Fruit fly (Drosophila melanogaster): ENCODE measurements around the gene JMJD7.

The JMJD7 gene

dm6 chr3L:13477453-13478184 is 27.5 kb upstream of the JMJD7 start, which contains the start of gene stv (continued):
- TF ChIP-seq hb (GFP tag; IDR thresholded peaks at IDR 0.05; ENCODE audit: partially characterized antibody) (no peak), Pdp1 (GFP tag; optimal IDR thresholded peaks at IDR 0.05) (no peak), CG32767 (GFP tag; IDR thresholded peaks at IDR 0.05) (0 out of 2 replicates have a peak, but pooled peaks have one; percentile 10), CG4328 (GFP tag; optimal IDR thresholded peaks at IDR 0.05) (no peak), ftz-f1 (GFP tag; optimal IDR thresholded peaks at IDR 0.05) (peak; percentile 28), CG14441 (GFP tag; IDR thresholded peaks at IDR 0.05) (peak; percentile 27; the same call in 1 of the 2 replicates), CG11696 (GFP tag; IDR thresholded peaks at IDR 0.05) (peak; percentile 55; the same call in 1 of the 2 replicates), z (GFP tag; IDR thresholded peaks at IDR 0.05) (0 out of 3 replicates have a peak, but pooled peaks have one; percentile 31), CG7786 (GFP tag; optimal IDR thresholded peaks at IDR 0.05) (no peak), CG7745 (tag; optimal IDR thresholded peaks at IDR 0.05) (no peak), fd96Cb (tag; optimal IDR thresholded peaks at IDR 0.05) (no peak), CG15011 (GFP tag; optimal IDR thresholded peaks at IDR 0.05) (no peak), otp (GFP tag; IDR thresholded peaks at IDR 0.05) (0 out of 3 replicates have a peak, but pooled peaks have one; percentile 41), Neu2 (GFP tag; optimal IDR thresholded peaks at IDR 0.05; ENCODE audit: borderline replicate concordance) (no peak), Bgb (GFP tag; IDR thresholded peaks at IDR 0.05; ENCODE audit: partially characterized antibody) (0 out of 2 replicates have a peak, but pooled peaks have one; percentile 31), CG6813 (GFP tag; optimal IDR thresholded peaks at IDR 0.05) (peak; percentile 7), CG42726 (GFP tag; IDR thresholded peaks at IDR 0.05; ENCODE audit: partially characterized antibody) (peak; percentile 46; the same call in 1 of the 2 replicates), ewg (GFP tag; optimal IDR thresholded peaks at IDR 0.05) (no peak), ham (GFP tag; IDR thresholded peaks at IDR 0.05) (no peak), lmd (GFP tag; IDR thresholded peaks at IDR 0.05) (no peak), crol (GFP tag; IDR thresholded peaks at IDR 0.05) (peak; percentile 70), CG7372 (GFP tag; IDR thresholded peaks at IDR 0.05) (no peak), CG32532 (GFP tag; IDR thresholded peaks at IDR 0.05) (no peak; the same call in 1 of the 2 replicates), CG17361 (GFP tag; IDR thresholded peaks at IDR 0.05) (no peak), CG10267 (tag; optimal IDR thresholded peaks at IDR 0.05) (no peak), sr (GFP tag; IDR thresholded peaks at IDR 0.05) (peak; percentile 64; the same call in 2 of the 3 replicates), B-H1 (GFP tag; IDR thresholded peaks at IDR 0.05) (peak; percentile 23; the same call in 1 of the 3 replicates), stc (GFP tag; IDR thresholded peaks at IDR 0.05) (0 out of 2 replicates have a peak, but pooled peaks have one; percentile 35), az2 (GFP tag; optimal IDR thresholded peaks at IDR 0.05) (no peak), Hey (tag; optimal IDR thresholded peaks at IDR 0.05) (peak; percentile 52), CG10321 (GFP tag; IDR thresholded peaks at IDR 0.05) (peak; percentile 29; the same call in 1 of the 2 replicates), Jarid2 (GFP tag; optimal IDR thresholded peaks at IDR 0.05) (peak; percentile 93), CG8089 (GFP tag; optimal IDR thresholded peaks at IDR 0.05) (no peak), CG3281 (GFP tag; optimal IDR thresholded peaks at IDR 0.05) (peak; percentile 25), CG15514 (GFP tag; optimal IDR thresholded peaks at IDR 0.05) (peak; percentile 2), HHEX (GFP tag; optimal IDR thresholded peaks at IDR 0.05) (peak; percentile 12), CG15073 (GFP tag; optimal IDR thresholded peaks at IDR 0.05) (no peak), Trl (optimal IDR thresholded peaks at IDR 0.05) (no peak), Trl (GFP tag; optimal IDR thresholded peaks at IDR 0.05) (no peak), NC2β (GFP tag; optimal IDR thresholded peaks at IDR 0.05) (no peak), CG9932 (GFP tag; IDR thresholded peaks at IDR 0.05) (peak; percentile 30; the same call in 1 of the 2 replicates), dysf (GFP tag; IDR thresholded peaks at IDR 0.05) (peak; percentile 6; the same call in 1 of the 3 replicates), dmrt11E (tag; optimal IDR thresholded peaks at IDR 0.05) (no peak), sens-2 (GFP tag; IDR thresholded peaks at IDR 0.05) (no peak), HLH3B (GFP tag; IDR thresholded peaks at IDR 0.05) (no peak), CG18476 (GFP tag; optimal IDR thresholded peaks at IDR 0.05) (no peak), CG2678 (tag; optimal IDR thresholded peaks at IDR 0.05) (no peak), salm (tag; optimal IDR thresholded peaks at IDR 0.05) (no peak), CG8944 (GFP tag; optimal IDR thresholded peaks at IDR 0.05) (no peak)

Data from whole organism, embryonic.